Worm (Caenorhabditis elegans) whole organism, L1 larva: ENCODE results near the gene nfu-1.

Experiments
- aly-2 ChIP-seq: fragments of 150-350 bp; optimal IDR thresholded peaks from 2 replicates; lab custom pipeline; 2014; ENCODE audit warnings: missing biosample characterization, missing genetic modification characterization
- ama-1 ChIP-seq: fragments of 150-350 bp; optimal IDR thresholded peaks from 2 replicates; lab custom pipeline; 2014
- blmp-1 ChIP-seq: fragments of 150-350 bp; optimal IDR thresholded peaks from 2 replicates; lab custom pipeline; 2014; ENCODE audit warnings: missing biosample characterization, missing genetic modification characterization
- ceh-63 ChIP-seq: fragments of 200-800 bp; sonication (Bioruptor generic); optimal IDR thresholded peaks from 2 replicates; lab custom pipeline; 2018; ENCODE audit warnings: mild to moderate bottlenecking, missing genetic modification characterization, missing compliant biosample characterization
- ceh-8 ChIP-seq: fragments of 200-800 bp; sonication (Bioruptor generic); optimal IDR thresholded peaks from 2 replicates; lab custom pipeline; 2018; ENCODE audit warnings: mild to moderate bottlenecking, missing genetic modification characterization, moderate library complexity, missing compliant biosample characterization
- dpl-1 ChIP-seq, 3 experiments: fragments of 150-350 bp in 2 of 3; sonication (generic microtip) in 1 of 3; optimal IDR thresholded peaks; 2 replicates each; lab custom pipeline; 2014 to 2017; ENCODE audit warnings: missing biosample characterization in 3 of 3, missing genetic modification characterization in 3 of 3, missing genetic modification reagents in 3 of 3
- efl-1 ChIP-seq, 4 experiments: fragments of 150-350 bp; optimal IDR thresholded peaks in 3 of 4; peaks in 1 of 4; 1 replicate in 1 of 4; 2 replicates in 3 of 4; lab custom pipeline; 2014; ENCODE audit warnings: missing biosample characterization in 2 of 4, missing genetic modification characterization in 2 of 4, missing genetic modification reagents in 2 of 4
- fkh-10 ChIP-seq: sonication (generic microtip); optimal IDR thresholded peaks from 2 replicates; lab custom pipeline; 2017; ENCODE audit warnings: missing biosample characterization, missing genetic modification reagents, missing genetic modification characterization
- fos-1 ChIP-seq: fragments of 150-350 bp; optimal IDR thresholded peaks from 2 replicates; lab custom pipeline; 2014; ENCODE audit warnings: missing biosample characterization, missing genetic modification characterization
- jun-1 ChIP-seq: fragments of 150-350 bp; optimal IDR thresholded peaks from 2 replicates; lab custom pipeline; 2014; ENCODE audit warnings: missing biosample characterization, missing genetic modification reagents, missing genetic modification characterization
- pqm-1 ChIP-seq: sonication (generic microtip); optimal IDR thresholded peaks from 3 replicates; lab custom pipeline; 2017; ENCODE audit warnings: missing biosample characterization, missing genetic modification characterization
- skn-1 ChIP-seq: fragments of 150-350 bp; optimal IDR thresholded peaks from 2 replicates; lab custom pipeline; 2014; ENCODE audit warnings: missing biosample characterization, missing genetic modification characterization
- sptf-1 ChIP-seq: fragments of 150-350 bp; optimal IDR thresholded peaks from 2 replicates; lab custom pipeline; 2014; ENCODE audit warnings: missing biosample characterization, missing genetic modification characterization
- unc-62 ChIP-seq: fragments of 150-350 bp; optimal IDR thresholded peaks from 2 replicates; lab custom pipeline; 2014; ENCODE audit warnings: missing biosample characterization, missing genetic modification reagents, missing genetic modification characterization

ce11 chrIV:10374601-10375000 lies 12.6 kb upstream of the nfu-1 start, which contains the start of gene mask-1:
- TF ChIP-seq skn-1 (tag; lab: Kevin White, UChicago) (no peak), pqm-1 (tag; lab: Kevin White, UChicago) (no peak), sptf-1 (no peak), efl-1 (optimal IDR thresholded peaks at IDR 0.05; lab: Kevin White, UChicago) (no peak), efl-1 (GFP tag; optimal IDR thresholded peaks at IDR 0.05 in 1 of 2; lab: Kevin White, UChicago) (no peak), fkh-10 (no peak), unc-62 (no peak), jun-1 (tag; lab: Kevin White, UChicago) (no peak), blmp-1 (tag; lab: Kevin White, UChicago) (peak; percentile 23), ceh-8 (GFP tag; lab: Kevin White, UChicago) (no peak), dpl-1 (GFP tag; optimal IDR thresholded peaks at IDR 0.05; lab: Kevin White, UChicago) (no peak), ama-1 (lab: Kevin White, UChicago) (no peak), fos-1 (tag; lab: Kevin White, UChicago) (no peak), aly-2 (tag; lab: Kevin White, UChicago) (no peak), ceh-63 (GFP tag; lab: Kevin White, UChicago) (no peak)
